Worm (Caenorhabditis elegans) whole organism, young adult: ENCODE data around the gene fsn-1.
A peak's percentile ranks its signal among the peaks of the same experiment; 100 is the strongest.
"Not testable (repeated sequence)": the region's sequence is repeated elsewhere in the genome, so short reads cannot be mapped to it uniquely, and the experiment has no call there.

ENCODE experiments used
- B0035.1 ChIP-seq: sonication (generic microtip); optimal IDR thresholded peaks from 2 replicates; lab custom pipeline; 2016; ENCODE audit warnings: missing genetic modification characterization, mild to moderate bottlenecking, missing compliant biosample characterization, missing genotype, missing genetic modification reagents
- C17E4.6 ChIP-seq: fragments of 200-800 bp; sonication (Bioruptor generic); IDR thresholded peaks from 2 replicates; pipeline ENCODE4 v1.3.6; 2022; ENCODE audit warnings: missing genetic modification reagents, missing genetic modification characterization, missing compliant biosample characterization
- D2030.7 ChIP-seq: fragments of 200-800 bp; sonication (Bioruptor generic); IDR thresholded peaks from 2 replicates; pipeline ENCODE4 v1.3.6; 2022; ENCODE audit warnings: missing genetic modification reagents, missing genetic modification characterization, missing compliant biosample characterization
- F10E7.11 ChIP-seq: sonication (generic microtip); optimal IDR thresholded peaks from 2 replicates; lab custom pipeline; 2017; ENCODE audit warnings: mild to moderate bottlenecking, missing genetic modification characterization, moderate library complexity, missing compliant biosample characterization
- F33H1.4 ChIP-seq: fragments of 200-800 bp; sonication (Bioruptor generic); IDR thresholded peaks from 2 replicates; pipeline ENCODE4 v1.3.6; 2022; ENCODE audit warnings: missing genetic modification reagents, missing genetic modification characterization, missing compliant biosample characterization
- F37B4.10 ChIP-seq: fragments of 200-800 bp; sonication (Bioruptor generic); IDR thresholded peaks from 2 replicates; pipeline ENCODE4 v1.3.6; 2022; ENCODE audit warnings: missing genetic modification characterization, missing compliant biosample characterization
- F49E8.2 ChIP-seq: sonication (generic microtip); optimal IDR thresholded peaks from 3 replicates; lab custom pipeline; 2017; ENCODE audit warnings: missing genetic modification characterization, mild to moderate bottlenecking, missing compliant biosample characterization, antibody characterized with exemption, moderate library complexity; ENCODE audit not compliant: insufficient read depth
- F52B5.7 ChIP-seq: sonication (generic microtip); optimal IDR thresholded peaks from 2 replicates; lab custom pipeline; 2016; ENCODE audit warnings: mild to moderate bottlenecking, missing genetic modification characterization, missing compliant biosample characterization
- F57A8.1 ChIP-seq: fragments of 200-800 bp; sonication (Bioruptor generic); optimal IDR thresholded peaks from 2 replicates; lab custom pipeline; 2018; ENCODE audit warnings: mild to moderate bottlenecking, missing genetic modification characterization, moderate library complexity, missing compliant biosample characterization
- K11D2.4 ChIP-seq: fragments of 200-800 bp; sonication (Bioruptor generic); IDR thresholded peaks from 2 replicates; pipeline ENCODE4 v1.3.6; 2022; ENCODE audit warnings: missing genetic modification reagents, missing genetic modification characterization, missing compliant biosample characterization
- K12H6.12 ChIP-seq: fragments of 200-800 bp; sonication (Bioruptor generic); optimal IDR thresholded peaks from 2 replicates; lab custom pipeline; 2018; ENCODE audit warnings: mild to moderate bottlenecking, missing genetic modification characterization, missing compliant biosample characterization
- T26A5.8 ChIP-seq: sonication (generic microtip); optimal IDR thresholded peaks from 2 replicates; lab custom pipeline; 2016; ENCODE audit warnings: missing genetic modification characterization, missing compliant biosample characterization
- Y53G8AR.9 ChIP-seq: fragments of 200-800 bp; sonication (Bioruptor generic); conservative IDR thresholded peaks from 2 replicates; pipeline ENCODE4 v1.3.6; 2022; ENCODE audit warnings: missing genetic modification reagents, missing genetic modification characterization, missing compliant biosample characterization
- ama-1 ChIP-seq, 3 experiments: fragments of 150-350 bp in 1 of 3; sonication (generic microtip) in 2 of 3; optimal IDR thresholded peaks; 2 replicates each; lab custom pipeline; 2014 to 2018; ENCODE audit warnings: missing biosample characterization in 2 of 3, missing genetic modification characterization in 2 of 3, missing genetic modification reagents in 2 of 3
- aptf-3 ChIP-seq: fragments of 200-800 bp; sonication (Bioruptor generic); IDR thresholded peaks from 2 replicates; pipeline ENCODE4 v1.3.6; 2022; ENCODE audit warnings: missing genetic modification characterization, missing compliant biosample characterization
- athp-1 ChIP-seq: sonication (generic microtip); optimal IDR thresholded peaks from 2 replicates; lab custom pipeline; 2017; ENCODE audit warnings: mild to moderate bottlenecking, missing genetic modification characterization, missing compliant biosample characterization
- cebp-1 ChIP-seq, 2 experiments: fragments of 200-800 bp in 1 of 2; sonication (Bioruptor generic) in 1 of 2; sonication (generic microtip) in 1 of 2; IDR thresholded peaks in 1 of 2; optimal IDR thresholded peaks in 1 of 2; 2 replicates each; pipeline versions ENCODE4 v1.3.6 to Lab custom; 2017 to 2022; ENCODE audit warnings: missing compliant biosample characterization in 2 of 2, missing genetic modification characterization in 2 of 2, mild to moderate bottlenecking in 1 of 2, missing genetic modification reagents in 1 of 2, moderate library complexity in 1 of 2
- ceh-58 ChIP-seq: fragments of 200-800 bp; sonication (Bioruptor generic); IDR thresholded peaks from 2 replicates; pipeline ENCODE4 v1.3.6; 2022; ENCODE audit warnings: missing genetic modification characterization, missing compliant biosample characterization
- ets-4 ChIP-seq: fragments of 200-800 bp; sonication (Bioruptor generic); optimal IDR thresholded peaks from 2 replicates; lab custom pipeline; 2018; ENCODE audit warnings: mild to moderate bottlenecking, missing genetic modification characterization, missing compliant biosample characterization
- hlh-12 ChIP-seq: sonication (generic microtip); optimal IDR thresholded peaks from 2 replicates; lab custom pipeline; 2016; ENCODE audit warnings: missing genetic modification characterization, missing compliant biosample characterization
- hlh-26 ChIP-seq: fragments of 200-800 bp; sonication (Bioruptor generic); conservative IDR thresholded peaks from 2 replicates; pipeline ENCODE4 v1.3.6; 2022; ENCODE audit warnings: missing genetic modification reagents, missing genetic modification characterization, missing compliant biosample characterization
- hrde-1 ChIP-seq: sonication (generic microtip); optimal IDR thresholded peaks from 2 replicates; lab custom pipeline; 2016; ENCODE audit warnings: missing genetic modification characterization, mild to moderate bottlenecking, missing compliant biosample characterization, moderate library complexity, missing genotype, missing genetic modification reagents, borderline replicate concordance
- lag-1 ChIP-seq: fragments of 200-800 bp; sonication (Bioruptor generic); IDR thresholded peaks from 2 replicates; pipeline ENCODE4 v1.3.6; 2022; ENCODE audit warnings: missing genetic modification reagents, missing genetic modification characterization, missing compliant biosample characterization
- lsy-27 ChIP-seq: sonication (generic microtip); optimal IDR thresholded peaks from 2 replicates; lab custom pipeline; 2017; ENCODE audit warnings: missing genetic modification characterization, mild to moderate bottlenecking, missing compliant biosample characterization, antibody characterized with exemption, missing genotype, borderline replicate concordance; ENCODE audit not compliant: insufficient read depth
- madf-3 ChIP-seq: fragments of 200-800 bp; sonication (Bioruptor generic); IDR thresholded peaks from 2 replicates; pipeline ENCODE4 v1.3.6; 2022; ENCODE audit warnings: missing genetic modification reagents, missing genetic modification characterization, missing compliant biosample characterization
- madf-6 ChIP-seq: fragments of 200-800 bp; sonication (Bioruptor generic); IDR thresholded peaks from 2 replicates; pipeline ENCODE4 v1.3.6; 2022; ENCODE audit warnings: missing genetic modification reagents, missing genetic modification characterization, missing compliant biosample characterization
- madf-8 ChIP-seq: fragments of 200-800 bp; sonication (Bioruptor generic); conservative IDR thresholded peaks from 2 replicates; pipeline ENCODE4 v1.3.6; 2022; ENCODE audit warnings: missing genetic modification reagents, missing genetic modification characterization, missing compliant biosample characterization
- nhr-120 ChIP-seq: fragments of 200-800 bp; sonication (Bioruptor generic); IDR thresholded peaks from 2 replicates; pipeline ENCODE4 v1.3.6; 2022; ENCODE audit warnings: missing genetic modification characterization, missing compliant biosample characterization
- nhr-27 ChIP-seq: fragments of 200-800 bp; sonication (Bioruptor generic); optimal IDR thresholded peaks from 2 replicates; lab custom pipeline; 2018; ENCODE audit warnings: mild to moderate bottlenecking, missing genetic modification characterization, moderate library complexity, missing compliant biosample characterization
- pbrm-1 ChIP-seq: fragments of 200-800 bp; sonication (Bioruptor generic); IDR thresholded peaks from 2 replicates; pipeline ENCODE4 v1.3.6; 2022; ENCODE audit warnings: missing genetic modification reagents, missing genetic modification characterization, missing compliant biosample characterization
- pha-4 ChIP-seq: fragments of 150-350 bp; sonication (generic microtip); optimal IDR thresholded peaks from 2 replicates; lab custom pipeline; 2014; ENCODE audit warnings: missing biosample characterization, missing genetic modification reagents, missing genetic modification characterization
- rec-8 ChIP-seq, 2 experiments: sonication (generic microtip); optimal IDR thresholded peaks; 2 replicates each; lab custom pipeline; 2016; ENCODE audit warnings: mild to moderate bottlenecking in 2 of 2, missing genetic modification characterization in 2 of 2, missing genetic modification reagents in 2 of 2, missing genotype in 2 of 2, missing biosample characterization in 1 of 2, missing compliant biosample characterization in 1 of 2, moderate library complexity in 1 of 2
- repo-1 ChIP-seq: sonication (generic microtip); optimal IDR thresholded peaks from 2 replicates; lab custom pipeline; 2017; ENCODE audit warnings: mild to moderate bottlenecking, missing genetic modification characterization, missing compliant biosample characterization
- tbx-9 ChIP-seq: sonication (generic microtip); optimal IDR thresholded peaks from 2 replicates; lab custom pipeline; 2016; ENCODE audit warnings: borderline replicate concordance, missing genetic modification characterization, inconsistent platforms, missing compliant biosample characterization
- unc-130 ChIP-seq: sonication (generic microtip); optimal IDR thresholded peaks from 2 replicates; lab custom pipeline; 2016; ENCODE audit warnings: missing genetic modification reagents, missing genetic modification characterization, missing compliant biosample characterization
- unc-62 ChIP-seq: fragments of 150-350 bp; optimal IDR thresholded peaks from 2 replicates; lab custom pipeline; 2014; ENCODE audit warnings: missing biosample characterization, missing genetic modification reagents, missing genetic modification characterization
- zim-3 ChIP-seq: sonication (generic microtip); optimal IDR thresholded peaks from 2 replicates; lab custom pipeline; 2017; ENCODE audit warnings: mild to moderate bottlenecking, missing genetic modification characterization, moderate library complexity, missing compliant biosample characterization
- ztf-18 ChIP-seq: sonication (generic microtip); optimal IDR thresholded peaks from 2 replicates; lab custom pipeline; 2016; ENCODE audit warnings: missing genotype, mild to moderate bottlenecking, missing genetic modification characterization, missing compliant biosample characterization
- ztf-22 ChIP-seq: fragments of 200-800 bp; sonication (Bioruptor generic); optimal IDR thresholded peaks from 2 replicates; lab custom pipeline; 2018; ENCODE audit warnings: mild to moderate bottlenecking, missing genetic modification characterization, moderate library complexity, missing compliant biosample characterization
- ztf-25 ChIP-seq: fragments of 200-800 bp; sonication (Bioruptor generic); IDR thresholded peaks from 2 replicates; pipeline ENCODE4 v1.3.6; 2022; ENCODE audit warnings: missing genetic modification reagents, missing genetic modification characterization, missing compliant biosample characterization
- ztf-6 ChIP-seq: fragments of 200-800 bp; sonication (Bioruptor generic); IDR thresholded peaks from 2 replicates; pipeline ENCODE4 v1.3.6; 2022; ENCODE audit warnings: missing genetic modification reagents, missing genetic modification characterization, missing compliant biosample characterization

fsn-1 gene

ce11 chrIII:4968146-4968545, 31.0 kb downstream of the fsn-1 start:
- TF ChIP-seq ztf-22 (no peak), lag-1 (GFP tag; lab: Robert Waterston, UW) (no peak), Y53G8AR.9 (GFP tag; lab: Robert Waterston, UW) (no peak), B0035.1 (tag; lab: Kevin White, UChicago) (no peak), C17E4.6 (GFP tag; lab: Robert Waterston, UW) (no peak), ceh-58 (GFP tag; lab: Robert Waterston, UW) (no peak), ets-4 (GFP tag; lab: Kevin White, UChicago) (no peak), K12H6.12 (no peak), T26A5.8 (tag; lab: Kevin White, UChicago) (no peak), pbrm-1 (no peak), madf-3 (GFP tag; lab: Robert Waterston, UW) (no peak)
- TF ChIP-seq, all 124 proteins: peak for 0

ce11 chrIII:4980367-4980766, 43.2 kb downstream of the fsn-1 start, which contains the start of gene C27F2.6:
TSS of gene C27F2.6 (minus strand) at chrIII:4980467.
- not testable (repeated sequence) for TF ChIP-seq unc-130 (GFP tag; lab: Kevin White, UChicago); nhr-27; pha-4

- no peak for TF ChIP-seq athp-1 (tag; lab: Kevin White, UChicago)
- no peak for TF ChIP-seq lsy-27
- no peak for TF ChIP-seq Y53G8AR.9 (GFP tag; lab: Robert Waterston, UW)
- no peak for TF ChIP-seq ztf-18 (tag; lab: Kevin White, UChicago)
- no peak for TF ChIP-seq F10E7.11
- TF ChIP-seq unc-62 (GFP tag; lab: Kevin White, UChicago), result no peak
- TF ChIP-seq hlh-12 (tag; lab: Kevin White, UChicago), result no peak
- TF ChIP-seq F37B4.10 (GFP tag; lab: Robert Waterston, UW), result no peak
- no peak for TF ChIP-seq ama-1 (optimal IDR thresholded peaks at IDR 0.05; lab: Kevin White, UChicago)
- TF ChIP-seq ama-1 (GFP tag; optimal IDR thresholded peaks at IDR 0.05; lab: Kevin White, UChicago), result no peak
- no peak for TF ChIP-seq F52B5.7 (tag; lab: Kevin White, UChicago)
- no peak for TF ChIP-seq hlh-26 (GFP tag; lab: Robert Waterston, UW)
- no peak for TF ChIP-seq F57A8.1 (GFP tag; lab: Kevin White, UChicago)
These were observed 46.8 kb downstream of the fsn-1 start for ce11 chrIII:4983961-4984360.

- TF ChIP-seq F49E8.2 (tag; lab: Kevin White, UChicago), result peak; percentile 72
- no peak for TF ChIP-seq ztf-6 (GFP tag; lab: Robert Waterston, UW)
- no peak for TF ChIP-seq F37B4.10 (GFP tag; lab: Robert Waterston, UW)
- no peak for TF ChIP-seq rec-8 (tag; optimal IDR thresholded peaks at IDR 0.05; lab: Kevin White, UChicago)
- no peak for TF ChIP-seq K11D2.4 (GFP tag; lab: Robert Waterston, UW)
- no peak for TF ChIP-seq pha-4
- peak; percentile 94 for TF ChIP-seq madf-6 (GFP tag; lab: Robert Waterston, UW)
- no peak for TF ChIP-seq cebp-1 (GFP tag; IDR thresholded peaks at IDR 0.05; lab: Robert Waterston, UW)
- no peak for TF ChIP-seq cebp-1 (tag; optimal IDR thresholded peaks at IDR 0.05; lab: Kevin White, UChicago)
- no peak for TF ChIP-seq tbx-9 (tag; lab: Kevin White, UChicago)
- no peak for TF ChIP-seq nhr-120 (GFP tag; lab: Robert Waterston, UW)
- no peak for TF ChIP-seq unc-62 (GFP tag; lab: Kevin White, UChicago)
- no peak for TF ChIP-seq hlh-12 (tag; lab: Kevin White, UChicago)
- TF ChIP-seq D2030.7, result peak; percentile 79
- peak; percentile 29 for TF ChIP-seq hrde-1 (tag; lab: Kevin White, UChicago)
- no peak for TF ChIP-seq F10E7.11
- TF ChIP-seq F33H1.4, result peak; percentile 76
- no peak for TF ChIP-seq repo-1 (tag; lab: Kevin White, UChicago)
- TF ChIP-seq C17E4.6 (GFP tag; lab: Robert Waterston, UW), result peak; percentile 71; the same call in 1 of the 2 replicates
- no peak for TF ChIP-seq aptf-3 (GFP tag; lab: Robert Waterston, UW)
- TF ChIP-seq ztf-25 (GFP tag; lab: Robert Waterston, UW), result 0 out of 2 replicates have a peak, but pooled peaks have one; percentile 38
- peak; percentile 90 for TF ChIP-seq madf-8
- TF ChIP-seq zim-3, result no peak
These were observed 47.4 kb downstream of the fsn-1 start, which contains the start of gene C27F2.7 for ce11 chrIII:4984444-4985086. TSS of gene C27F2.7 (minus strand) at chrIII:4984494.
